Worm (Caenorhabditis elegans): ENCODE data around the gene ceh-99.

Gene ceh-99

ce11 chrII:12572760-12573159 lies 53.0 kb downstream of the ceh-99 start, which contains the start of gene Y38E10A.35:
Y38E10A.35 (minus strand) TSS chrII:12572860.
- no peak for TF ChIP-seq ama-1 (optimal IDR thresholded peaks at IDR 0.05)
- no peak for TF ChIP-seq odd-2 (tag; optimal IDR thresholded peaks at IDR 0.05)
- no peak for TF ChIP-seq dve-1 (tag; optimal IDR thresholded peaks at IDR 0.05)

DNA sequence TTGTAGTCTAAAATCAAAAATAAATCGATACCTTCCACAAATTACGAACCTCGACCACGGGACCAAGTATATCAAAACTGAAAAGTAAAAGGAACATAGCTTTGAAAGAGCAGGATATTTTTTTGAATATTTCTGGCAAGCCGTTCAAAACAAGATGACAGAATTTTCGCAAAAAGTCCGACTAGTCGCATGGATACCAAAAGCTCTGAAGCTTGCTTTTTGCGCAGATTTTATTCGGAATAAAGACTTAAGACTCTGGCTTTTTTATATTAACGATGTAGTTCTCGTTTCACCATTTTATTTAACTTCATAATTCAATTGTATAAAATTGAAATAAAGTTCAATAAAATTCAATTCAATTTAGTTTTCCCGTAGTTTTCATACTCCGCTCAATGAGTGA lies 53.8 kb downstream of the ceh-99 start, which contains the start of gene Y38E10A.2:
Gene Y38E10A.2, minus strand, starts transcription at position 101 of the 400 bp plus-strand sequence.
- TF ChIP-seq lim-6 (tag; optimal IDR thresholded peaks at IDR 0.05) (no peak), F13H6.1 (tag; optimal IDR thresholded peaks at IDR 0.05) (no peak), hlh-15 (tag; optimal IDR thresholded peaks at IDR 0.05) (no peak), syd-9 (tag; optimal IDR thresholded peaks at IDR 0.05) (no peak), unc-42 (tag; optimal IDR thresholded peaks at IDR 0.05) (no peak), pax-1 (tag; optimal IDR thresholded peaks at IDR 0.05) (no peak), ceh-30 (tag; optimal IDR thresholded peaks at IDR 0.05) (no peak), eyg-1 (tag; optimal IDR thresholded peaks at IDR 0.05) (no peak), pqm-1 (tag; optimal IDR thresholded peaks at IDR 0.05) (no peak), T23F11.4 (GFP tag; optimal IDR thresholded peaks at IDR 0.05) (no peak), ref-2 (tag; optimal IDR thresholded peaks at IDR 0.05) (no peak), ceh-22 (tag; optimal IDR thresholded peaks at IDR 0.05) (no peak), C38D4.7 (GFP tag; optimal IDR thresholded peaks at IDR 0.05) (no peak)
